Fruit fly (Drosophila melanogaster) whole organism, embryonic: ENCODE results near the gene Pcd.
A peak's percentile ranks its signal among the peaks of the same experiment; 100 is the strongest.

Experiments used
- Bdp1 ChIP-seq: fragments of 200-800 bp; sonication (Bioruptor generic); optimal IDR thresholded peaks from 3 replicates; lab custom pipeline; 2016; ENCODE audit warnings: missing biosample characterization, missing genetic modification characterization
- CG10147 ChIP-seq: fragments of 200-800 bp; sonication (Bioruptor generic); optimal IDR thresholded peaks from 2 replicates; lab custom pipeline; 2019; ENCODE audit warnings: missing biosample characterization, mild to moderate bottlenecking, missing genetic modification characterization, moderate library complexity
- CG11696 ChIP-seq: fragments of 200-800 bp; sonication (Bioruptor generic); IDR thresholded peaks from 2 replicates; pipeline ENCODE4 v1.3.6; 2022; ENCODE audit warnings: missing biosample characterization, missing genetic modification characterization
- CG12659 ChIP-seq: fragments of 200-800 bp; sonication (Bioruptor generic); optimal IDR thresholded peaks from 3 replicates; lab custom pipeline; 2017; ENCODE audit warnings: mild to moderate bottlenecking, missing biosample characterization, missing genetic modification reagents, missing genetic modification characterization
- CG13624 ChIP-seq: fragments of 200-800 bp; sonication (Bioruptor generic); optimal IDR thresholded peaks from 2 replicates; lab custom pipeline; 2016; ENCODE audit warnings: missing biosample characterization, missing genetic modification characterization
- CG14710 ChIP-seq: fragments of 200-800 bp; sonication (Bioruptor generic); optimal IDR thresholded peaks from 3 replicates; lab custom pipeline; 2019; ENCODE audit warnings: missing biosample characterization, mild to moderate bottlenecking, missing genetic modification characterization, moderate library complexity
- CG15269 ChIP-seq: fragments of 200-800 bp; sonication (Bioruptor generic); optimal IDR thresholded peaks from 2 replicates; lab custom pipeline; 2018; ENCODE audit warnings: missing biosample characterization, mild to moderate bottlenecking, missing genetic modification characterization, moderate library complexity
- CG15479 ChIP-seq: fragments of 200-800 bp; sonication (Bioruptor generic); optimal IDR thresholded peaks from 3 replicates; lab custom pipeline; 2019; ENCODE audit warnings: missing biosample characterization, mild to moderate bottlenecking, missing genetic modification characterization, moderate library complexity
- CG1602 ChIP-seq: fragments of 200-800 bp; sonication (Bioruptor generic); optimal IDR thresholded peaks from 3 replicates; lab custom pipeline; 2016; ENCODE audit warnings: missing biosample characterization, missing genetic modification characterization
- CG1603 ChIP-seq: fragments of 200-800 bp; sonication (Bioruptor generic); optimal IDR thresholded peaks from 2 replicates; lab custom pipeline; 2019; ENCODE audit warnings: missing biosample characterization, mild to moderate bottlenecking, missing genetic modification characterization, moderate library complexity
- CG17829 ChIP-seq: fragments of 200-800 bp; optimal IDR thresholded peaks from 2 replicates; lab custom pipeline; 2019; ENCODE audit warnings: missing biosample characterization, mild to moderate bottlenecking, missing genetic modification characterization, moderate library complexity
- CG18262 ChIP-seq: fragments of 200-800 bp; optimal IDR thresholded peaks from 3 replicates; lab custom pipeline; 2019; ENCODE audit warnings: missing biosample characterization, mild to moderate bottlenecking, missing genetic modification characterization, moderate library complexity
- CG32532 ChIP-seq: fragments of 200-800 bp; sonication (Bioruptor generic); IDR thresholded peaks from 2 replicates; pipeline ENCODE4 v1.3.6; 2022; ENCODE audit warnings: missing biosample characterization, missing genetic modification characterization
- CG3838 ChIP-seq: fragments of 200-800 bp; sonication (Bioruptor generic); optimal IDR thresholded peaks from 3 replicates; lab custom pipeline; 2016; ENCODE audit warnings: missing biosample characterization, missing genetic modification characterization
- CG6791 ChIP-seq: fragments of 200-800 bp; sonication (Bioruptor generic); IDR thresholded peaks from 3 replicates; pipeline ENCODE4 v1.3.6; 2022; ENCODE audit warnings: missing biosample characterization, missing genetic modification characterization; ENCODE audit not compliant: partially characterized antibody
- CG8281 ChIP-seq: fragments of 200-800 bp; sonication (Bioruptor generic); optimal IDR thresholded peaks from 2 replicates; lab custom pipeline; 2018; ENCODE audit warnings: missing biosample characterization, mild to moderate bottlenecking, missing genetic modification characterization, moderate library complexity
- Dip3 ChIP-seq: fragments of 200-800 bp; sonication (Bioruptor generic); optimal IDR thresholded peaks from 3 replicates; lab custom pipeline; 2016; ENCODE audit warnings: missing biosample characterization, missing genetic modification characterization
- Doc3 ChIP-seq: fragments of 200-800 bp; sonication (Bioruptor generic); IDR thresholded peaks from 3 replicates; pipeline ENCODE4 v1.3.6; 2022; ENCODE audit warnings: missing biosample characterization, missing genetic modification characterization; ENCODE audit not compliant: partially characterized antibody
- HLHmδ ChIP-seq: fragments of 200-800 bp; sonication (Bioruptor generic); optimal IDR thresholded peaks from 2 replicates; lab custom pipeline; 2018; ENCODE audit warnings: missing biosample characterization, mild to moderate bottlenecking, missing genetic modification characterization, moderate library complexity
- Hey ChIP-seq: fragments of 200-800 bp; sonication (Bioruptor generic); optimal IDR thresholded peaks from 3 replicates; lab custom pipeline; 2018; ENCODE audit warnings: missing biosample characterization, mild to moderate bottlenecking, missing genetic modification characterization
- Lim3 ChIP-seq: fragments of 200-800 bp; sonication (Bioruptor generic); IDR thresholded peaks from 2 replicates; pipeline ENCODE4 v1.3.6; 2022; ENCODE audit warnings: missing biosample characterization, missing genetic modification characterization
- MBD-R2 ChIP-seq: fragments of 200-800 bp; sonication (Bioruptor generic); IDR thresholded peaks from 2 replicates; pipeline ENCODE4 v1.3.6; 2022; ENCODE audit warnings: missing biosample characterization, missing genetic modification characterization
- NFAT ChIP-seq: fragments of 200-800 bp; sonication (Bioruptor generic); IDR thresholded peaks from 2 replicates; pipeline ENCODE4 v1.3.6; 2022; ENCODE audit warnings: missing biosample characterization, missing genetic modification characterization
- Six4 ChIP-seq: fragments of 200-800 bp; sonication (Bioruptor generic); optimal IDR thresholded peaks from 2 replicates; lab custom pipeline; 2016; ENCODE audit warnings: missing biosample characterization, missing genetic modification characterization
- YL-1 ChIP-seq: fragments of 200-800 bp; sonication (Bioruptor generic); optimal IDR thresholded peaks from 3 replicates; lab custom pipeline; 2017; ENCODE audit warnings: missing biosample characterization, mild to moderate bottlenecking, missing genetic modification characterization
- chif ChIP-seq, 2 experiments: fragments of 200-800 bp; sonication (Bioruptor generic); optimal IDR thresholded peaks; 3 replicates each; lab custom pipeline; 2016; ENCODE audit warnings: missing biosample characterization in 2 of 2, missing genetic modification characterization in 2 of 2
- crc ChIP-seq: fragments of 200-800 bp; sonication (Bioruptor generic); optimal IDR thresholded peaks from 2 replicates; lab custom pipeline; 2016; ENCODE audit warnings: missing biosample characterization, missing genetic modification characterization
- da ChIP-seq: fragments of 200-800 bp; sonication (Bioruptor generic); optimal IDR thresholded peaks from 2 replicates; lab custom pipeline; 2016; ENCODE audit warnings: missing biosample characterization, missing genetic modification characterization
- her ChIP-seq: fragments of 200-800 bp; sonication (Bioruptor generic); optimal IDR thresholded peaks from 2 replicates; lab custom pipeline; 2016; ENCODE audit warnings: missing biosample characterization, missing genetic modification characterization
- hth ChIP-seq: fragments of >200 bp; optimal IDR thresholded peaks from 2 replicates; lab custom pipeline; 2017; ENCODE audit warnings: inconsistent platforms
- insv ChIP-seq, 2 experiments: fragments of 200-800 bp; sonication (Bioruptor generic); optimal IDR thresholded peaks; 3 replicates each; lab custom pipeline; 2016 to 2018; ENCODE audit warnings: missing biosample characterization in 2 of 2, missing genetic modification characterization in 2 of 2
- inv ChIP-seq: fragments of 200-800 bp; sonication (Bioruptor generic); IDR thresholded peaks from 2 replicates; pipeline ENCODE4 v1.3.6; 2022; ENCODE audit warnings: missing biosample characterization, missing genetic modification characterization; ENCODE audit not compliant: partially characterized antibody
- kah ChIP-seq: fragments of 200-800 bp; sonication (Bioruptor generic); optimal IDR thresholded peaks from 2 replicates; lab custom pipeline; 2018; ENCODE audit warnings: missing biosample characterization, mild to moderate bottlenecking, missing genetic modification characterization
- lab ChIP-seq: fragments of 200-800 bp; sonication (Bioruptor generic); optimal IDR thresholded peaks from 3 replicates; lab custom pipeline; 2017; ENCODE audit warnings: missing biosample characterization, missing genetic modification characterization, mild to moderate bottlenecking, moderate library complexity, missing genetic modification reagents
- lola ChIP-seq, 3 experiments: fragments of >200 bp in 2 of 3; fragments of 200-800 bp in 1 of 3; sonication (Bioruptor generic) in 1 of 3; optimal IDR thresholded peaks; 2 replicates each; lab custom pipeline; 2017 to 2019; ENCODE audit warnings: missing biosample characterization in 3 of 3, missing genetic modification characterization in 3 of 3, mild to moderate bottlenecking in 1 of 3, moderate library complexity in 1 of 3
- mam ChIP-seq: fragments of 200-800 bp; sonication (Bioruptor generic); optimal IDR thresholded peaks from 3 replicates; lab custom pipeline; 2016; ENCODE audit warnings: missing biosample characterization, missing genetic modification characterization
- nerfin-1 ChIP-seq: fragments of 200-800 bp; sonication (Bioruptor generic); optimal IDR thresholded peaks from 3 replicates; lab custom pipeline; 2019; ENCODE audit warnings: missing biosample characterization, mild to moderate bottlenecking, missing genetic modification characterization, moderate library complexity
- onecut ChIP-seq: fragments of 200-800 bp; sonication (Bioruptor generic); IDR thresholded peaks from 2 replicates; pipeline ENCODE4 v1.3.6; 2022; ENCODE audit warnings: missing biosample characterization, missing genetic modification characterization
- ro ChIP-seq: fragments of 200-800 bp; sonication (Bioruptor generic); IDR thresholded peaks from 2 replicates; pipeline ENCODE4 v1.3.6; 2022; ENCODE audit warnings: missing biosample characterization, missing genetic modification characterization
- salm ChIP-seq: fragments of 200-800 bp; sonication (Bioruptor generic); optimal IDR thresholded peaks from 2 replicates; lab custom pipeline; 2018; ENCODE audit warnings: missing biosample characterization, mild to moderate bottlenecking, missing genetic modification characterization
- schlank ChIP-seq: fragments of 200-800 bp; sonication (Bioruptor generic); optimal IDR thresholded peaks from 2 replicates; lab custom pipeline; 2018; ENCODE audit warnings: missing biosample characterization, mild to moderate bottlenecking, missing genetic modification characterization
- seq ChIP-seq: fragments of 200-800 bp; sonication (Bioruptor generic); IDR thresholded peaks from 2 replicates; pipeline ENCODE4 v1.3.6; 2022; ENCODE audit warnings: missing biosample characterization, missing genetic modification characterization
- sim ChIP-seq: fragments of 200-800 bp; sonication (Bioruptor generic); IDR thresholded peaks from 2 replicates; pipeline ENCODE4 v1.3.6; 2022; ENCODE audit warnings: missing biosample characterization, missing genetic modification characterization
- slbo ChIP-seq: fragments of 200-800 bp; sonication (Bioruptor generic); IDR thresholded peaks from 2 replicates; pipeline ENCODE4 v1.3.6; 2022; ENCODE audit warnings: missing biosample characterization, missing genetic modification characterization
- slp2 ChIP-seq: fragments of 200-800 bp; sonication (Bioruptor generic); optimal IDR thresholded peaks from 2 replicates; lab custom pipeline; 2016; ENCODE audit warnings: missing biosample characterization, missing genetic modification characterization
- ssp ChIP-seq: fragments of 200-800 bp; sonication (Bioruptor generic); IDR thresholded peaks from 2 replicates; pipeline ENCODE4 v1.3.6; 2022; ENCODE audit warnings: missing biosample characterization, missing genetic modification characterization
- tna ChIP-seq: fragments of 200-800 bp; sonication (Bioruptor generic); IDR thresholded peaks from 2 replicates; pipeline ENCODE4 v1.3.6; 2022; ENCODE audit warnings: missing biosample characterization, missing genetic modification characterization; ENCODE audit not compliant: partially characterized antibody
- unc-4 ChIP-seq: fragments of 200-800 bp; sonication (Bioruptor generic); IDR thresholded peaks from 2 replicates; pipeline ENCODE4 v1.3.6; 2022; ENCODE audit warnings: missing biosample characterization, missing genetic modification characterization; ENCODE audit not compliant: partially characterized antibody
- z ChIP-seq: fragments of 200-800 bp; sonication (Bioruptor generic); IDR thresholded peaks from 3 replicates; pipeline ENCODE4 v1.3.6; 2022; ENCODE audit warnings: missing biosample characterization, missing genetic modification characterization
- zfh2 ChIP-seq: fragments of 200-800 bp; sonication (Bioruptor generic); optimal IDR thresholded peaks from 2 replicates; lab custom pipeline; 2016; ENCODE audit warnings: missing biosample characterization, missing genetic modification characterization

The Pcd gene

DNA sequence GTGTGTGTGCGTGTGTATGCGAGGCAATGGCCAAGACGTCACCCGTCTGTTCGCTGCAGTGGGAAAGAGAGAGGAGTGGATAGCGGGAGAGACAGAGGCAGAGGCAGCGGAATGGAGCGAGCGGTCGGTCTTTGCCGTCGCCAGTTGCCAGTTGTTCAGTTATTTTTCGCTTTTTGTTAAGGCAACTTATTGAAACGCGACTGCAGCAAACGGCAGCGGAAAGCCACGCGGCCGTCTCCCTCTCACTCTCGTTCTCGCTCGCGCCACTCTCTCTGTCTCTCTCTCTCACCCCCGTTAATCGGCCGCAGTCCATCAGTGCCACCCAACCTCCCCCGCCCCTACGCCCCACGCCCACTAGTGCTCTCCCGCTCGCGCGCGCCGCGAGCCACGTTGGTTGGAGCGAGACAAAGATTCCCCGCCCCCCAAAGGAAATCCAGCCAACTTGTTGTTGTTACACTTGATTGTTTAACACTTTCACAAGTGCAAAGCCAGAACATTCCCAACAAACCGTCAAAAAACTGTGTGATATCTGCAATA lies 49.9 kb downstream of the Pcd start (continued):
- TF ChIP-seq mam (GFP tag; lab: Kevin White, UChicago) (no peak), CG11696 (GFP tag; lab: Robert Waterston, UW) (no peak), CG17829 (tag; lab: Kevin White, UChicago) (no peak), CG12659 (GFP tag; lab: Kevin White, UChicago) (peak; percentile 17), hth (no peak), lab (GFP tag; lab: Kevin White, UChicago) (peak; percentile 80), CG14710 (no peak), onecut (GFP tag; lab: Robert Waterston, UW) (no peak), CG15479 (GFP tag; lab: Kevin White, UChicago) (no peak), nerfin-1 (tag; lab: Kevin White, UChicago) (peak; percentile 86), Hey (tag; lab: Kevin White, UChicago) (peak; percentile 51), CG1603 (tag; lab: Kevin White, UChicago) (peak; percentile 22), ro (GFP tag; lab: Robert Waterston, UW) (no peak), Lim3 (no peak), Doc3 (GFP tag; lab: Robert Waterston, UW) (0 out of 3 replicates have a peak, but pooled peaks have one; percentile 35), z (GFP tag; lab: Robert Waterston, UW) (peak; percentile 93), MBD-R2 (GFP tag; lab: Robert Waterston, UW) (no peak; the same call in 1 of the 2 replicates), CG18262 (tag; lab: Kevin White, UChicago) (no peak), slp2 (no peak), Dip3 (GFP tag; lab: Kevin White, UChicago) (no peak), CG10147 (GFP tag; lab: Kevin White, UChicago) (no peak), CG1602 (GFP tag; lab: Kevin White, UChicago) (no peak), schlank (tag; lab: Kevin White, UChicago) (peak; percentile 1), NFAT (GFP tag; lab: Robert Waterston, UW) (peak; percentile 72), unc-4 (GFP tag; lab: Robert Waterston, UW) (peak; percentile 34; the same call in 1 of the 2 replicates), CG32532 (GFP tag; lab: Robert Waterston, UW) (peak; percentile 59; the same call in 1 of the 2 replicates), kah (GFP tag; lab: Kevin White, UChicago) (peak; percentile 52), CG3838 (GFP tag; lab: Kevin White, UChicago) (no peak), Six4 (GFP tag; lab: Kevin White, UChicago) (no peak), YL-1 (peak; percentile 71), ssp (GFP tag; lab: Robert Waterston, UW) (no peak), CG6791 (no peak; the same call in 2 of the 3 replicates), HLHmδ (no peak), Bdp1 (GFP tag; lab: Kevin White, UChicago) (no peak), seq (GFP tag; lab: Robert Waterston, UW) (peak; percentile 77), tna (peak; percentile 45; the same call in 1 of the 2 replicates), her (GFP tag; lab: Kevin White, UChicago) (peak; percentile 25), lola (GFP tag; optimal IDR thresholded peaks at IDR 0.05; lab: Kevin White, UChicago) (no peak), crc (GFP tag; lab: Kevin White, UChicago) (no peak), insv (GFP tag; optimal IDR thresholded peaks at IDR 0.05; lab: Kevin White, UChicago) (no peak), CG13624 (GFP tag; lab: Kevin White, UChicago) (peak; percentile 21), inv (GFP tag; lab: Robert Waterston, UW) (no peak; the same call in 1 of the 2 replicates), sim (GFP tag; lab: Robert Waterston, UW) (no peak), chif (GFP tag; optimal IDR thresholded peaks at IDR 0.05; lab: Kevin White, UChicago) (no peak), slbo (GFP tag; lab: Robert Waterston, UW) (no peak; the same call in 1 of the 2 replicates), CG8281 (tag; lab: Kevin White, UChicago) (no peak), salm (tag; lab: Kevin White, UChicago) (no peak), zfh2 (GFP tag; lab: Kevin White, UChicago) (no peak), da (GFP tag; lab: Kevin White, UChicago) (no peak), CG15269 (tag; lab: Kevin White, UChicago) (no peak)
